Fruit fly (Drosophila melanogaster) whole organism, wandering third instar larva: Measurements from ENCODE around the gene SLC22A.

ENCODE experiments used
- OdsH ChIP-seq: fragments of 200-800 bp; sonication (Bioruptor generic); optimal IDR thresholded peaks from 2 replicates; lab custom pipeline; 2016; ENCODE audit warnings: missing biosample characterization, mild to moderate bottlenecking, missing genetic modification characterization
- psq ChIP-seq: fragments of 200-800 bp; sonication (Bioruptor generic); optimal IDR thresholded peaks from 3 replicates; lab custom pipeline; 2017; ENCODE audit warnings: missing biosample characterization, mild to moderate bottlenecking, missing genetic modification characterization, moderate library complexity
- tai ChIP-seq: sonication (Bioruptor generic); optimal IDR thresholded peaks from 2 replicates; lab custom pipeline; 2016; ENCODE audit warnings: missing biosample characterization, missing genetic modification characterization

dm6 chr3L:21971735-21972134, 37.2 kb downstream of the SLC22A start, which contains the start of gene P5CS:
- TF ChIP-seq OdsH: no peak
- TF ChIP-seq psq (GFP tag; lab: Kevin White, UChicago): no peak
- no peak for TF ChIP-seq tai (GFP tag; lab: Kevin White, UChicago)
